Worm (Caenorhabditis elegans): ENCODE measurements around the gene fkh-3.

- no peak for TF ChIP-seq aly-2 (tag; optimal IDR thresholded peaks at IDR 0.05)
- no peak for TF ChIP-seq lin-15B (tag; optimal IDR thresholded peaks at IDR 0.05)
- TF ChIP-seq nhr-10 (tag; optimal IDR thresholded peaks at IDR 0.05) = no peak
- no peak for TF ChIP-seq nhr-237 (tag; optimal IDR thresholded peaks at IDR 0.05)
- no peak for TF ChIP-seq nhr-25 (tag; optimal IDR thresholded peaks at IDR 0.05; ENCODE audit: borderline replicate concordance, insufficient read depth)
- TF ChIP-seq gei-8 (GFP tag; optimal IDR thresholded peaks at IDR 0.05) = no peak
- no peak for TF ChIP-seq R02D3.7 (tag; optimal IDR thresholded peaks at IDR 0.05)
- no peak for TF ChIP-seq Y48G9A.11 (GFP tag; IDR thresholded peaks at IDR 0.05)
- no peak for TF ChIP-seq ceh-32 (tag; optimal IDR thresholded peaks at IDR 0.05; ENCODE audit: poor library complexity)
- TF ChIP-seq nhr-48 (tag; optimal IDR thresholded peaks at IDR 0.05) = no peak
Measured at ce11 chrX:13421068-13421467, 2.2 kb downstream of the fkh-3 start.

Data from whole organism, L4 larva.